Worm (Caenorhabditis elegans) whole organism, midembryonic: ENCODE data around the gene T20G5.12.

Experiments used
- tab-1 ChIP-seq: fragments of 200-800 bp; sonication (Bioruptor generic); IDR thresholded peaks from 2 replicates; pipeline ENCODE4 v1.3.6; 2022; ENCODE audit warnings: missing genetic modification characterization, missing compliant biosample characterization
- ztf-23 ChIP-seq: fragments of 200-800 bp; sonication (Bioruptor generic); IDR thresholded peaks from 2 replicates; pipeline ENCODE4 v1.3.6; 2022; ENCODE audit warnings: missing genetic modification reagents, missing genetic modification characterization, missing compliant biosample characterization
- ztf-29 ChIP-seq: fragments of 200-800 bp; sonication (Bioruptor generic); IDR thresholded peaks from 2 replicates; pipeline ENCODE4 v1.3.6; 2022; ENCODE audit warnings: missing genetic modification reagents, missing genetic modification characterization, missing compliant biosample characterization

DNA sequence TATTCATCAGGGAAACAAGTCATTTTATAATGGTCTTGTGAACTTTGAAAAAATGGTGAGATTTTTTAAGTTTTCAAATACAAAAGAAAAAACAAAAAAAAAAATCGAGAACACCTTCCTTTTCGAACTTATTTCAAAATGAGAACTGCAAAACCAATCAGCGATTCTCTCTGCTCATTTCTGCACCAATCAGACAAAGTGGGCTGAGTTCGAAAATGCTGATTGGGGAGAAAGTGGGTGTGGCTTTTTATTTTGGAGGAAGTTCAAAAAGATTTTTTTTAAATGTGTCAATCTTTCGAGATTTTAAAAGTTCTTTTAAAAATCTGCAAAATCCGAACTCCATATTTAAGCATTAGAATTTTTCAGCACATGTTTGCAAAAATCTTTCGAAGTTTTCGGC, 6.8 kb upstream of the T20G5.12 start:
- TF ChIP-seq ztf-23 (GFP tag; lab: Robert Waterston, UW): no peak
- TF ChIP-seq ztf-29 (GFP tag; lab: Robert Waterston, UW): no peak
- TF ChIP-seq tab-1 (GFP tag; lab: Robert Waterston, UW): no peak
